Fruit fly (Drosophila melanogaster): ENCODE data around the gene CG4053.

CG4053 gene

dm6 chr3R:17115668-17116067 lies 16.3 kb downstream of the CG4053 start (continued):
- TF ChIP-seq HmgD (GFP tag; optimal IDR thresholded peaks at IDR 0.05) = no peak
- TF ChIP-seq caup (GFP tag; optimal IDR thresholded peaks at IDR 0.05; ENCODE audit: severe bottlenecking) = peak; percentile 51
- peak; percentile 58 for TF ChIP-seq gcm (GFP tag; optimal IDR thresholded peaks at IDR 0.05)
- peak; percentile 15; the same call in 1 of the 2 replicates for TF ChIP-seq onecut (GFP tag; IDR thresholded peaks at IDR 0.05)
- peak; percentile 6 for TF ChIP-seq Kr (GFP tag; optimal IDR thresholded peaks at IDR 0.05)
- TF ChIP-seq CG18011 (GFP tag; optimal IDR thresholded peaks at IDR 0.05) = peak; percentile 9
- TF ChIP-seq hbn (GFP tag; IDR thresholded peaks at IDR 0.05; ENCODE audit: partially characterized antibody) = no peak
- TF ChIP-seq Blimp-1 (GFP tag; optimal IDR thresholded peaks at IDR 0.05) = peak; percentile 15
- TF ChIP-seq mirr (GFP tag; optimal IDR thresholded peaks at IDR 0.05) = peak; percentile 52
- TF ChIP-seq CG2678 (tag; optimal IDR thresholded peaks at IDR 0.05) = peak; percentile 64
- peak; percentile 62 for TF ChIP-seq kni (GFP tag; optimal IDR thresholded peaks at IDR 0.05)
- TF ChIP-seq Neu2 (GFP tag; optimal IDR thresholded peaks at IDR 0.05; ENCODE audit: borderline replicate concordance) = no peak
- no peak for TF ChIP-seq Oli (tag; optimal IDR thresholded peaks at IDR 0.05)
- TF ChIP-seq sc (optimal IDR thresholded peaks at IDR 0.05) = no peak
- TF ChIP-seq sc (GFP tag; optimal IDR thresholded peaks at IDR 0.05) = no peak
- no peak for TF ChIP-seq Aef1 (GFP tag; IDR thresholded peaks at IDR 0.05)
- TF ChIP-seq CG12299 (tag; optimal IDR thresholded peaks at IDR 0.05) = no peak
- peak; percentile 50 for TF ChIP-seq CG15696 (tag; optimal IDR thresholded peaks at IDR 0.05)
- peak; percentile 35 for TF ChIP-seq CG10147 (GFP tag; optimal IDR thresholded peaks at IDR 0.05)
- peak; percentile 58 for TF ChIP-seq Fer1 (GFP tag; optimal IDR thresholded peaks at IDR 0.05)
- no peak for TF ChIP-seq ssp (GFP tag; IDR thresholded peaks at IDR 0.05)
- peak; percentile 27 for TF ChIP-seq CG6765 (GFP tag; optimal IDR thresholded peaks at IDR 0.05)
- TF ChIP-seq gsb-n (tag; optimal IDR thresholded peaks at IDR 0.05) = no peak
- TF ChIP-seq odd (GFP tag; optimal IDR thresholded peaks at IDR 0.05) = peak; percentile 57
- TF ChIP-seq CG6854 (GFP tag; optimal IDR thresholded peaks at IDR 0.05) = peak; percentile 31
- no peak for TF ChIP-seq Ptx1 (GFP tag; IDR thresholded peaks at IDR 0.05)
- peak; percentile 49 for TF ChIP-seq CG13296 (GFP tag; optimal IDR thresholded peaks at IDR 0.05)
- no peak for TF ChIP-seq Tbp (GFP tag; optimal IDR thresholded peaks at IDR 0.05)
- TF ChIP-seq gro (GFP tag; optimal IDR thresholded peaks at IDR 0.05) = no peak
- no peak for TF ChIP-seq CG16779 (GFP tag; IDR thresholded peaks at IDR 0.05)
- 0 out of 2 replicates have a peak, but pooled peaks have one; percentile 20 for TF ChIP-seq CG14441 (GFP tag; IDR thresholded peaks at IDR 0.05)
- peak; percentile 22 for TF ChIP-seq CG13424 (tag; optimal IDR thresholded peaks at IDR 0.05)
- TF ChIP-seq sob (GFP tag; IDR thresholded peaks at IDR 0.05) = no peak
- peak; percentile 1 for TF ChIP-seq HmgZ (tag; optimal IDR thresholded peaks at IDR 0.05)
- peak; percentile 21 for TF ChIP-seq CG9727 (GFP tag; optimal IDR thresholded peaks at IDR 0.05)
- TF ChIP-seq yki (optimal IDR thresholded peaks at IDR 0.05) = no peak
- peak; percentile 67 for TF ChIP-seq PHDP (tag; optimal IDR thresholded peaks at IDR 0.05)
- no peak for TF ChIP-seq CG14050 (GFP tag; IDR thresholded peaks at IDR 0.05)
- peak; percentile 38 for TF ChIP-seq CG4707 (GFP tag; optimal IDR thresholded peaks at IDR 0.05)
- TF ChIP-seq CG11695 (GFP tag; IDR thresholded peaks at IDR 0.05) = peak; percentile 15; the same call in 1 of the 3 replicates
- TF ChIP-seq Taf1 (GFP tag; IDR thresholded peaks at IDR 0.05) = no peak
- peak; percentile 46 for TF ChIP-seq unpg (GFP tag; optimal IDR thresholded peaks at IDR 0.05)
- TF ChIP-seq CG1024 (GFP tag; IDR thresholded peaks at IDR 0.05) = no peak
- TF ChIP-seq CG11723 (GFP tag; optimal IDR thresholded peaks at IDR 0.05) = peak; percentile 25
- TF ChIP-seq ap (GFP tag; IDR thresholded peaks at IDR 0.05) = no peak
- TF ChIP-seq Abd-B (GFP tag; optimal IDR thresholded peaks at IDR 0.05) = no peak
- peak; percentile 31 for TF ChIP-seq wek (GFP tag; optimal IDR thresholded peaks at IDR 0.05)
- peak; percentile 17 for TF ChIP-seq CG15514 (GFP tag; optimal IDR thresholded peaks at IDR 0.05)
- peak; percentile 25 for TF ChIP-seq nerfin-1 (tag; optimal IDR thresholded peaks at IDR 0.05)
- no peak for TF ChIP-seq E2f1 (GFP tag; IDR thresholded peaks at IDR 0.05)
- peak; percentile 30 for TF ChIP-seq CG6254 (GFP tag; optimal IDR thresholded peaks at IDR 0.05)

Measured in whole organism, embryonic.